Worm (Caenorhabditis elegans) whole organism, young adult: Measurements from ENCODE around the gene spig-9.

ENCODE experiments used
- K11D2.4 ChIP-seq: fragments of 200-800 bp; sonication (Bioruptor generic); IDR thresholded peaks from 2 replicates; pipeline ENCODE4 v1.3.6; 2022; ENCODE audit warnings: missing genetic modification reagents, missing genetic modification characterization, missing compliant biosample characterization
- Y67H2A.10 ChIP-seq: fragments of 200-800 bp; sonication (Bioruptor generic); conservative IDR thresholded peaks from 2 replicates; pipeline ENCODE4 v1.3.6; 2022; ENCODE audit warnings: missing genetic modification reagents, missing genetic modification characterization, missing compliant biosample characterization
- akir-1 ChIP-seq: fragments of 200-800 bp; sonication (Bioruptor generic); optimal IDR thresholded peaks from 2 replicates; lab custom pipeline; 2018; ENCODE audit warnings: mild to moderate bottlenecking, missing genetic modification characterization, moderate library complexity, missing compliant biosample characterization
- ama-1 ChIP-seq, 3 experiments: fragments of 150-350 bp in 1 of 3; sonication (generic microtip) in 2 of 3; optimal IDR thresholded peaks; 2 replicates each; lab custom pipeline; 2014 to 2018; ENCODE audit warnings: missing biosample characterization in 2 of 3, missing genetic modification characterization in 2 of 3, missing genetic modification reagents in 2 of 3
- ceh-40 ChIP-seq: fragments of 200-800 bp; sonication (Bioruptor generic); IDR thresholded peaks from 2 replicates; pipeline ENCODE4 v1.3.6; 2022; ENCODE audit warnings: missing genetic modification characterization, missing compliant biosample characterization
- ceh-91 ChIP-seq: fragments of 200-800 bp; sonication (Bioruptor generic); IDR thresholded peaks from 2 replicates; pipeline ENCODE4 v1.3.6; 2022; ENCODE audit warnings: missing genetic modification reagents, missing genetic modification characterization, missing compliant biosample characterization
- dpff-1 ChIP-seq: sonication (generic microtip); optimal IDR thresholded peaks from 2 replicates; lab custom pipeline; 2017; ENCODE audit warnings: mild to moderate bottlenecking, missing genetic modification characterization, missing compliant biosample characterization
- egrh-3 ChIP-seq: fragments of 200-800 bp; sonication (Bioruptor generic); IDR thresholded peaks from 2 replicates; pipeline ENCODE4 v1.3.6; 2022; ENCODE audit warnings: missing genetic modification reagents, missing genetic modification characterization, missing compliant biosample characterization
- let-607 ChIP-seq, 2 experiments: fragments of 200-800 bp in 1 of 2; sonication (Bioruptor generic) in 1 of 2; sonication (generic microtip) in 1 of 2; optimal IDR thresholded peaks; 2 replicates each; lab custom pipeline; 2016 to 2018; ENCODE audit warnings: mild to moderate bottlenecking in 2 of 2, missing compliant biosample characterization in 2 of 2, missing genetic modification characterization in 2 of 2, moderate library complexity in 2 of 2, missing genotype in 1 of 2
- lin-35 ChIP-seq, 3 experiments: fragments of 150-350 bp in 2 of 3; sonication (generic microtip) in 1 of 3; optimal IDR thresholded peaks; 2 replicates each; lab custom pipeline; 2014 to 2018; ENCODE audit warnings: missing biosample characterization in 3 of 3, missing genetic modification characterization in 3 of 3, missing genetic modification reagents in 3 of 3
- sea-2 ChIP-seq: fragments of 200-800 bp; sonication (Bioruptor generic); IDR thresholded peaks from 2 replicates; pipeline ENCODE4 v1.3.6; 2022; ENCODE audit warnings: missing genetic modification characterization, missing compliant biosample characterization

DNA sequence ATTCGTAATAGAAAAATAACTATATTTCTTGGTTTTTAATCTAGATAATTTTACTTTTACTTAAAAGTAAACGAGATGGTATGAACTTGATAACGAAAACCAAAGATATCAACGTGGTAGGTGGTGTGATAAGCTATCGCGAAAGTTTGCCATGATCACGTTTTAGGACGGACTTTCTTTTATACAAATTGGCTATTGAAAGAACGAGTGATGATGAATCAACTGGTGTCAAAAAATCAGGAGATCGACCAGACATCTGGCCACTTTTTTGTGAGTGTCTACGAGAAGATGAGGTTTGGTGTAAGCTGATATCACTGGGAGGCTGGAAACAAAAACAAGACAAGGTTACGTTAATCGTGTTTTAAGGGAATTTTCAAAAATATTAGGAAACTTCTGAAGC is 47.5 kb upstream of the spig-9 start:
- TF ChIP-seq K11D2.4 (no peak), ama-1 (optimal IDR thresholded peaks at IDR 0.05; lab: Kevin White, UChicago) (no peak), ama-1 (GFP tag; optimal IDR thresholded peaks at IDR 0.05; lab: Kevin White, UChicago) (no peak), lin-35 (GFP tag; optimal IDR thresholded peaks at IDR 0.05; lab: Kevin White, UChicago) (no peak), sea-2 (GFP tag; lab: Robert Waterston, UW) (no peak), let-607 (tag; optimal IDR thresholded peaks at IDR 0.05; lab: Kevin White, UChicago) (no peak), dpff-1 (tag; lab: Kevin White, UChicago) (no peak), ceh-91 (GFP tag; lab: Robert Waterston, UW) (no peak), Y67H2A.10 (GFP tag; lab: Robert Waterston, UW) (no peak), ceh-40 (GFP tag; lab: Robert Waterston, UW) (no peak), egrh-3 (GFP tag; lab: Robert Waterston, UW) (no peak), akir-1 (GFP tag; lab: Kevin White, UChicago) (no peak)
